Worm (Caenorhabditis elegans) whole organism, late embryonic: ENCODE data around the gene vha-7.

Source experiments
- ama-1 ChIP-seq: fragments of 150-350 bp; optimal IDR thresholded peaks from 2 replicates; lab custom pipeline; 2014
- elt-2 ChIP-seq: sonication (generic microtip); optimal IDR thresholded peaks from 2 replicates; lab custom pipeline; 2016; ENCODE audit warnings: missing genetic modification reagents, missing genetic modification characterization, missing compliant biosample characterization
- fkh-10 ChIP-seq: fragments of 150-350 bp; optimal IDR thresholded peaks from 2 replicates; lab custom pipeline; 2014; ENCODE audit warnings: missing biosample characterization, missing genetic modification reagents, missing genetic modification characterization
- pax-1 ChIP-seq: fragments of 150-350 bp; optimal IDR thresholded peaks from 2 replicates; lab custom pipeline; 2014; ENCODE audit warnings: missing biosample characterization, missing genetic modification characterization
- sdc-2 ChIP-seq: sonication (generic microtip); optimal IDR thresholded peaks from 2 replicates; lab custom pipeline; 2016; ENCODE audit warnings: missing genotype, missing genetic modification characterization, missing compliant biosample characterization
- tbx-2 ChIP-seq: sonication (generic microtip); optimal IDR thresholded peaks from 2 replicates; lab custom pipeline; 2016; ENCODE audit warnings: missing genetic modification characterization, missing compliant biosample characterization

- TF ChIP-seq sdc-2 (tag; lab: Kevin White, UChicago) (peak; percentile 57), tbx-2 (tag; lab: Kevin White, UChicago) (peak; percentile 31), ama-1 (no peak), fkh-10 (GFP tag; lab: Kevin White, UChicago) (no peak), elt-2 (tag; lab: Kevin White, UChicago) (no peak), pax-1 (tag; lab: Kevin White, UChicago) (no peak)
Measured at ce11 chrIV:12594574-12594973, 45.7 kb upstream of the vha-7 start.
